Worm (Caenorhabditis elegans) whole organism, L1 larva: ENCODE data around the gene tkt-1.

Source experiments
- C04F5.9 ChIP-seq: sonication (generic microtip); optimal IDR thresholded peaks from 2 replicates; lab custom pipeline; 2016; ENCODE audit warnings: missing genetic modification characterization, missing compliant biosample characterization
- Y116A8C.19 ChIP-seq: sonication (generic microtip); optimal IDR thresholded peaks from 2 replicates; lab custom pipeline; 2016; ENCODE audit warnings: missing compliant biosample characterization, missing genetic modification characterization, borderline replicate concordance
- aha-1 ChIP-seq: fragments of 150-350 bp; optimal IDR thresholded peaks from 2 replicates; lab custom pipeline; 2014; ENCODE audit warnings: missing biosample characterization, missing genetic modification characterization
- alr-1 ChIP-seq: fragments of 200-800 bp; sonication (Bioruptor generic); optimal IDR thresholded peaks from 2 replicates; lab custom pipeline; 2018; ENCODE audit warnings: borderline replicate concordance, mild to moderate bottlenecking, missing genetic modification characterization, missing compliant biosample characterization
- aly-2 ChIP-seq: fragments of 150-350 bp; optimal IDR thresholded peaks from 2 replicates; lab custom pipeline; 2014; ENCODE audit warnings: missing biosample characterization, missing genetic modification characterization
- ceh-63 ChIP-seq: fragments of 200-800 bp; sonication (Bioruptor generic); optimal IDR thresholded peaks from 2 replicates; lab custom pipeline; 2018; ENCODE audit warnings: mild to moderate bottlenecking, missing genetic modification characterization, missing compliant biosample characterization
- ceh-82 ChIP-seq, 3 experiments: fragments of 150-350 bp in 1 of 3; sonication (generic microtip) in 2 of 3; optimal IDR thresholded peaks; 2 replicates each; lab custom pipeline; 2014 to 2017; ENCODE audit warnings: missing biosample characterization in 3 of 3, missing genetic modification characterization in 3 of 3
- ceh-90 ChIP-seq: sonication (generic microtip); optimal IDR thresholded peaks from 2 replicates; lab custom pipeline; 2016; ENCODE audit warnings: missing genetic modification characterization, missing compliant biosample characterization
- ces-1 ChIP-seq: fragments of 150-350 bp; optimal IDR thresholded peaks from 2 replicates; lab custom pipeline; 2014; ENCODE audit warnings: missing biosample characterization, missing genetic modification reagents, missing genetic modification characterization
- efl-1 ChIP-seq, 4 experiments: fragments of 150-350 bp; optimal IDR thresholded peaks in 3 of 4; peaks in 1 of 4; 1 replicate in 1 of 4; 2 replicates in 3 of 4; lab custom pipeline; 2014; ENCODE audit warnings: missing biosample characterization in 2 of 4, missing genetic modification characterization in 2 of 4, missing genetic modification reagents in 2 of 4
- egl-27 ChIP-seq, 2 experiments: fragments of 150-350 bp in 1 of 2; sonication (generic microtip); optimal IDR thresholded peaks; 3 replicates each; lab custom pipeline; 2017 to 2018; ENCODE audit warnings: missing biosample characterization in 2 of 2, missing genetic modification characterization in 2 of 2, missing genetic modification reagents in 2 of 2
- elt-2 ChIP-seq: sonication (generic microtip); optimal IDR thresholded peaks from 2 replicates; lab custom pipeline; 2016; ENCODE audit warnings: missing genetic modification characterization, mild to moderate bottlenecking, inconsistent platforms, missing compliant biosample characterization, missing genetic modification reagents
- ets-5 ChIP-seq: fragments of 200-800 bp; sonication (Bioruptor generic); IDR thresholded peaks from 2 replicates; pipeline ENCODE4 v1.3.6; 2022; ENCODE audit warnings: missing genetic modification characterization, missing compliant biosample characterization
- fkh-10 ChIP-seq: sonication (generic microtip); optimal IDR thresholded peaks from 2 replicates; lab custom pipeline; 2017; ENCODE audit warnings: missing biosample characterization, missing genetic modification reagents, missing genetic modification characterization
- fkh-4 ChIP-seq: sonication (generic microtip); optimal IDR thresholded peaks from 2 replicates; lab custom pipeline; 2016; ENCODE audit warnings: missing compliant biosample characterization, missing genetic modification characterization, borderline replicate concordance
- fos-1 ChIP-seq: fragments of 150-350 bp; optimal IDR thresholded peaks from 2 replicates; lab custom pipeline; 2014; ENCODE audit warnings: missing biosample characterization, missing genetic modification characterization
- grh-1 ChIP-seq: fragments of 200-800 bp; sonication (Bioruptor generic); IDR thresholded peaks from 2 replicates; pipeline ENCODE4 v1.3.6; 2022; ENCODE audit warnings: missing genetic modification reagents, missing genetic modification characterization, missing compliant biosample characterization
- hlh-4 ChIP-seq: sonication (generic microtip); optimal IDR thresholded peaks from 2 replicates; lab custom pipeline; 2016; ENCODE audit warnings: mild to moderate bottlenecking, missing genetic modification characterization, missing compliant biosample characterization
- hpl-2 ChIP-seq: fragments of 150-350 bp; optimal IDR thresholded peaks from 2 replicates; lab custom pipeline; 2014; ENCODE audit warnings: missing biosample characterization, missing genetic modification reagents, missing genetic modification characterization
- lin-13 ChIP-seq: fragments of 150-350 bp; optimal IDR thresholded peaks from 2 replicates; lab custom pipeline; 2014; ENCODE audit warnings: missing biosample characterization, missing genetic modification reagents, missing genetic modification characterization
- lin-14 ChIP-seq: fragments of 200-800 bp; sonication (Bioruptor generic); optimal IDR thresholded peaks from 2 replicates; lab custom pipeline; 2018; ENCODE audit warnings: mild to moderate bottlenecking, missing genetic modification characterization, moderate library complexity, missing compliant biosample characterization
- lin-35 ChIP-seq, 2 experiments: fragments of 150-350 bp; optimal IDR thresholded peaks; 2 replicates each; lab custom pipeline; 2014; ENCODE audit warnings: missing biosample characterization in 2 of 2, missing genetic modification characterization in 2 of 2, missing genetic modification reagents in 2 of 2
- lsy-2 ChIP-seq, 2 experiments: fragments of 150-350 bp; optimal IDR thresholded peaks; 2 replicates each; lab custom pipeline; 2014; ENCODE audit warnings: missing biosample characterization in 2 of 2, missing genetic modification characterization in 2 of 2
- mab-9 ChIP-seq: fragments of 200-800 bp; sonication (Bioruptor generic); IDR thresholded peaks from 2 replicates; pipeline ENCODE4 v1.3.6; 2022; ENCODE audit warnings: missing genetic modification reagents, missing genetic modification characterization, missing compliant biosample characterization
- mdl-1 ChIP-seq, 2 experiments: fragments of 150-350 bp; optimal IDR thresholded peaks; 2 replicates each; lab custom pipeline; 2014 to 2017; ENCODE audit warnings: missing biosample characterization in 2 of 2, missing genetic modification characterization in 2 of 2, inconsistent platforms in 1 of 2
- mef-2 ChIP-seq: fragments of 150-350 bp; optimal IDR thresholded peaks from 2 replicates; lab custom pipeline; 2014; ENCODE audit warnings: missing biosample characterization, missing genetic modification characterization
- nhr-12 ChIP-seq: sonication (generic microtip); optimal IDR thresholded peaks from 2 replicates; lab custom pipeline; 2017; ENCODE audit warnings: missing biosample characterization, missing genetic modification characterization
- nhr-19 ChIP-seq: fragments of 200-800 bp; sonication (Bioruptor generic); conservative IDR thresholded peaks from 2 replicates; pipeline ENCODE4 v1.3.6; 2022; ENCODE audit warnings: missing genetic modification characterization, missing compliant biosample characterization
- nhr-20 ChIP-seq: sonication (generic microtip); optimal IDR thresholded peaks from 2 replicates; lab custom pipeline; 2016; ENCODE audit warnings: mild to moderate bottlenecking, missing genetic modification characterization, missing compliant biosample characterization
- nhr-237 ChIP-seq: fragments of 150-350 bp; optimal IDR thresholded peaks from 2 replicates; lab custom pipeline; 2014; ENCODE audit warnings: missing biosample characterization, missing genetic modification characterization
- nhr-77 ChIP-seq: fragments of 150-350 bp; optimal IDR thresholded peaks from 2 replicates; lab custom pipeline; 2014; ENCODE audit warnings: missing biosample characterization, missing genetic modification characterization
- nhr-84 ChIP-seq: sonication (generic microtip); optimal IDR thresholded peaks from 2 replicates; lab custom pipeline; 2017; ENCODE audit warnings: missing biosample characterization, missing genetic modification characterization
- nhr-85 ChIP-seq: sonication (generic microtip); peaks from one replicate; lab custom pipeline; 2016; ENCODE audit warnings: missing genetic modification characterization, inconsistent platforms, missing compliant biosample characterization
- nhr-90 ChIP-seq: sonication (generic microtip); optimal IDR thresholded peaks from 2 replicates; lab custom pipeline; 2016; ENCODE audit warnings: mild to moderate bottlenecking, missing genetic modification characterization, missing compliant biosample characterization; ENCODE audit not compliant: poor library complexity
- pax-3 ChIP-seq: fragments of 200-800 bp; sonication (Bioruptor generic); optimal IDR thresholded peaks from 2 replicates; lab custom pipeline; 2018; ENCODE audit warnings: mild to moderate bottlenecking, missing genetic modification characterization, moderate library complexity, missing compliant biosample characterization
- rnt-1 ChIP-seq: sonication (generic microtip); optimal IDR thresholded peaks from 2 replicates; lab custom pipeline; 2016; ENCODE audit warnings: mild to moderate bottlenecking, missing genetic modification characterization, moderate library complexity, missing compliant biosample characterization
- skn-1 ChIP-seq: fragments of 150-350 bp; optimal IDR thresholded peaks from 2 replicates; lab custom pipeline; 2014; ENCODE audit warnings: missing biosample characterization, missing genetic modification characterization
- snpc-4 ChIP-seq: fragments of 150-350 bp; optimal IDR thresholded peaks from 2 replicates; lab custom pipeline; 2014; ENCODE audit warnings: missing biosample characterization, missing genetic modification characterization
- snu-23 ChIP-seq: sonication (generic microtip); optimal IDR thresholded peaks from 2 replicates; lab custom pipeline; 2016; ENCODE audit warnings: missing genetic modification characterization, missing compliant biosample characterization
- sox-4 ChIP-seq: sonication (generic microtip); optimal IDR thresholded peaks from 2 replicates; lab custom pipeline; 2016; ENCODE audit warnings: missing genetic modification characterization, missing compliant biosample characterization
- sptf-1 ChIP-seq: fragments of 150-350 bp; optimal IDR thresholded peaks from 2 replicates; lab custom pipeline; 2014; ENCODE audit warnings: missing biosample characterization, missing genetic modification characterization
- tlp-1 ChIP-seq: fragments of 150-350 bp; optimal IDR thresholded peaks from 2 replicates; lab custom pipeline; 2014; ENCODE audit warnings: missing biosample characterization, missing genetic modification characterization
- unc-62 ChIP-seq: fragments of 150-350 bp; optimal IDR thresholded peaks from 2 replicates; lab custom pipeline; 2014; ENCODE audit warnings: missing biosample characterization, missing genetic modification reagents, missing genetic modification characterization
- unc-86 ChIP-seq: sonication (generic microtip); optimal IDR thresholded peaks from 2 replicates; lab custom pipeline; 2016; ENCODE audit warnings: missing genetic modification characterization, missing compliant biosample characterization
- vab-15 ChIP-seq: sonication (generic microtip); optimal IDR thresholded peaks from 2 replicates; lab custom pipeline; 2017; ENCODE audit warnings: missing genotype, mild to moderate bottlenecking, missing genetic modification characterization, missing compliant biosample characterization
- xbp-1 ChIP-seq: sonication (generic microtip); optimal IDR thresholded peaks from 2 replicates; lab custom pipeline; 2016; ENCODE audit warnings: missing genetic modification characterization, missing compliant biosample characterization
- zip-4 ChIP-seq: fragments of 200-800 bp; sonication (Bioruptor generic); optimal IDR thresholded peaks from 2 replicates; lab custom pipeline; 2018; ENCODE audit warnings: mild to moderate bottlenecking, missing genetic modification characterization, moderate library complexity, missing compliant biosample characterization

Gene tkt-1

ce11 chrIV:10288575-10288974, 45.2 kb downstream of the tkt-1 start:
- TF ChIP-seq mef-2 (tag; lab: Kevin White, UChicago) (no peak), unc-62 (GFP tag; lab: Kevin White, UChicago) (no peak), nhr-85 (no peak), nhr-12 (tag; lab: Kevin White, UChicago) (no peak), egl-27 (tag; optimal IDR thresholded peaks at IDR 0.05; lab: Kevin White, UChicago) (no peak), grh-1 (no peak), C04F5.9 (tag; lab: Kevin White, UChicago) (no peak), vab-15 (tag; lab: Kevin White, UChicago) (no peak), ceh-90 (tag; lab: Kevin White, UChicago) (no peak), snu-23 (no peak), sptf-1 (tag; lab: Kevin White, UChicago) (no peak)

- TF ChIP-seq unc-86 (no peak), pax-3 (tag; lab: Kevin White, UChicago) (no peak), fkh-4 (tag; lab: Kevin White, UChicago) (no peak), snpc-4 (tag; lab: Kevin White, UChicago) (no peak), fos-1 (no peak), xbp-1 (tag; lab: Kevin White, UChicago) (no peak), unc-62 (GFP tag; lab: Kevin White, UChicago) (no peak), aha-1 (no peak), ets-5 (GFP tag; lab: Robert Waterston, UW) (no peak), alr-1 (tag; lab: Kevin White, UChicago) (no peak), nhr-84 (tag; lab: Kevin White, UChicago) (no peak), sox-4 (tag; lab: Kevin White, UChicago) (no peak), ceh-82 (tag; optimal IDR thresholded peaks at IDR 0.05; lab: Kevin White, UChicago) (no peak), rnt-1 (tag; lab: Kevin White, UChicago) (no peak), lin-14 (no peak), nhr-237 (tag; lab: Kevin White, UChicago) (no peak), sptf-1 (tag; lab: Kevin White, UChicago) (no peak), aly-2 (tag; lab: Kevin White, UChicago) (no peak), nhr-19 (GFP tag; lab: Robert Waterston, UW) (no peak)
These were observed 50.6 kb downstream of the tkt-1 start, which contains the start of gene R09E10.6 for ce11 chrIV:10294030-10294429. Gene R09E10.6 (minus strand): TSS chrIV:10294130.

- no peak for TF ChIP-seq skn-1
- no peak for TF ChIP-seq nhr-77 (tag; lab: Kevin White, UChicago)
- no peak for TF ChIP-seq elt-2 (tag; lab: Kevin White, UChicago)
- TF ChIP-seq zip-4 (GFP tag; lab: Kevin White, UChicago) = no peak
- TF ChIP-seq lin-13 (GFP tag; lab: Kevin White, UChicago) = no peak
- TF ChIP-seq fkh-4 (tag; lab: Kevin White, UChicago) = no peak
- TF ChIP-seq lin-35 (GFP tag; optimal IDR thresholded peaks at IDR 0.05; lab: Kevin White, UChicago) = peak in 1 of 2 experiments; percentile 43
- no peak for TF ChIP-seq rnt-1 (tag; lab: Kevin White, UChicago)
- TF ChIP-seq unc-86 = no peak
- no peak for TF ChIP-seq Y116A8C.19 (tag; lab: Kevin White, UChicago)
- TF ChIP-seq fos-1 = no peak
- TF ChIP-seq mab-9 (GFP tag; lab: Robert Waterston, UW) = no peak
- TF ChIP-seq lsy-2 (tag; optimal IDR thresholded peaks at IDR 0.05; lab: Kevin White, UChicago) = no peak
- peak; percentile 81 for TF ChIP-seq nhr-85
- no peak for TF ChIP-seq tlp-1 (tag; lab: Kevin White, UChicago)
- TF ChIP-seq nhr-237 (tag; lab: Kevin White, UChicago) = no peak
- no peak for TF ChIP-seq hlh-4 (tag; lab: Kevin White, UChicago)
- TF ChIP-seq egl-27 (tag; optimal IDR thresholded peaks at IDR 0.05; lab: Kevin White, UChicago) = no peak
- no peak for TF ChIP-seq efl-1 (optimal IDR thresholded peaks at IDR 0.05; lab: Kevin White, UChicago)
- TF ChIP-seq efl-1 (GFP tag; optimal IDR thresholded peaks at IDR 0.05 in 1 of 2; lab: Kevin White, UChicago) = peak in 1 of 2 experiments; percentile 36
- no peak for TF ChIP-seq C04F5.9 (tag; lab: Kevin White, UChicago)
- no peak for TF ChIP-seq hpl-2 (GFP tag; lab: Kevin White, UChicago)
- no peak for TF ChIP-seq ceh-63 (GFP tag; lab: Kevin White, UChicago)
- TF ChIP-seq xbp-1 (tag; lab: Kevin White, UChicago) = no peak
- TF ChIP-seq nhr-20 = peak; percentile 33
- TF ChIP-seq fkh-10 (GFP tag; lab: Kevin White, UChicago) = no peak
- TF ChIP-seq nhr-90 (tag; lab: Kevin White, UChicago) = no peak
- TF ChIP-seq sox-4 (tag; lab: Kevin White, UChicago) = no peak
- TF ChIP-seq ces-1 = no peak
- TF ChIP-seq mdl-1 (tag; optimal IDR thresholded peaks at IDR 0.05; lab: Kevin White, UChicago) = no peak
- TF ChIP-seq nhr-19 (GFP tag; lab: Robert Waterston, UW) = peak; percentile 27; the same call in 1 of the 2 replicates
- TF ChIP-seq ets-5 (GFP tag; lab: Robert Waterston, UW) = no peak
- no peak for TF ChIP-seq snu-23
- TF ChIP-seq aha-1 = no peak
These were observed 51.7 kb downstream of the tkt-1 start, which contains the start of gene R09E10.13 for ce11 chrIV:10295084-10295483. Gene R09E10.13 (minus strand): TSS chrIV:10295144.
